Fruit fly (Drosophila melanogaster) whole organism, wandering third instar larva: ENCODE results near the gene out.

Experiments used
- CG9705 ChIP-seq: fragments of 200-800 bp; sonication (Bioruptor generic); optimal IDR thresholded peaks from 2 replicates; lab custom pipeline; 2018; ENCODE audit warnings: missing biosample characterization, mild to moderate bottlenecking, missing genetic modification characterization
- Dfd ChIP-seq: fragments of >200 bp; optimal IDR thresholded peaks from 2 replicates; lab custom pipeline; 2017; ENCODE audit warnings: missing biosample characterization, missing genetic modification characterization
- HLH106 ChIP-seq: fragments of 200-800 bp; optimal IDR thresholded peaks from 3 replicates; lab custom pipeline; 2019; ENCODE audit warnings: missing biosample characterization, mild to moderate bottlenecking, missing genetic modification characterization, moderate library complexity
- Hnf4 ChIP-seq: fragments of 200-800 bp; sonication (Bioruptor generic); optimal IDR thresholded peaks from 2 replicates; lab custom pipeline; 2016; ENCODE audit warnings: missing biosample characterization, mild to moderate bottlenecking, missing genetic modification characterization
- Hr83 ChIP-seq: fragments of 200-300 bp; sonication (Bioruptor generic); optimal IDR thresholded peaks from 2 replicates; lab custom pipeline; 2016; ENCODE audit warnings: missing biosample characterization, mild to moderate bottlenecking, missing genetic modification characterization, moderate library complexity; ENCODE audit not compliant: poor library complexity, severe bottlenecking
- N ChIP-seq: fragments of >200 bp; optimal IDR thresholded peaks from 2 replicates; lab custom pipeline; 2018; ENCODE audit warnings: missing biosample characterization, missing external identifiers, missing genetic modification characterization
- OdsH ChIP-seq: fragments of 200-800 bp; sonication (Bioruptor generic); optimal IDR thresholded peaks from 2 replicates; lab custom pipeline; 2016; ENCODE audit warnings: missing biosample characterization, mild to moderate bottlenecking, missing genetic modification characterization
- Rel ChIP-seq, 2 experiments: fragments of 200-800 bp; sonication (Bioruptor generic) in 1 of 2; optimal IDR thresholded peaks; 2 replicates in 1 of 2; 3 replicates in 1 of 2; lab custom pipeline; 2016 to 2019; ENCODE audit warnings: mild to moderate bottlenecking in 2 of 2, missing biosample characterization in 2 of 2, missing genetic modification characterization in 2 of 2, moderate library complexity in 1 of 2
- Sp1 ChIP-seq: fragments of 200-800 bp; sonication (Bioruptor generic); optimal IDR thresholded peaks from 3 replicates; lab custom pipeline; 2019; ENCODE audit warnings: missing biosample characterization, mild to moderate bottlenecking, missing genetic modification characterization, moderate library complexity
- br ChIP-seq: fragments of 200-800 bp; sonication (Bioruptor generic); optimal IDR thresholded peaks from 2 replicates; lab custom pipeline; 2016; ENCODE audit warnings: missing biosample characterization, missing genetic modification characterization
- brk ChIP-seq: fragments of 200-800 bp; sonication (Bioruptor generic); optimal IDR thresholded peaks from 2 replicates; lab custom pipeline; 2016; ENCODE audit warnings: missing biosample characterization, mild to moderate bottlenecking, missing genetic modification characterization
- dl ChIP-seq, 2 experiments: fragments of 175-275, 200-275 bp in 1 of 2; fragments of 200-275 bp in 1 of 2; sonication (Bioruptor generic); optimal IDR thresholded peaks; lab custom pipeline; 2018; ENCODE audit warnings: mild to moderate bottlenecking in 2 of 2, missing biosample characterization in 2 of 2, missing genetic modification characterization in 2 of 2, moderate library complexity in 2 of 2; ENCODE audit not compliant: partially characterized antibody in 2 of 2, insufficient read depth in 1 of 2
- dmrt93B ChIP-seq: fragments of 200-800 bp; sonication (Bioruptor generic); optimal IDR thresholded peaks from 2 replicates; lab custom pipeline; 2018; ENCODE audit warnings: missing biosample characterization, mild to moderate bottlenecking, missing genetic modification characterization
- dsf ChIP-seq: sonication (Bioruptor generic); optimal IDR thresholded peaks from 2 replicates; lab custom pipeline; 2016; ENCODE audit warnings: missing biosample characterization, missing genetic modification characterization, borderline replicate concordance
- ey ChIP-seq: fragments of 200-800 bp; sonication (Bioruptor generic); optimal IDR thresholded peaks from 2 replicates; lab custom pipeline; 2016; ENCODE audit warnings: missing biosample characterization, missing genetic modification characterization
- foxo ChIP-seq, 2 experiments: fragments of 200-800 bp; sonication (Bioruptor generic); optimal IDR thresholded peaks; 2 replicates in 1 of 2; 3 replicates in 1 of 2; lab custom pipeline; 2016 to 2017; ENCODE audit warnings: missing biosample characterization in 2 of 2, missing genetic modification characterization in 2 of 2
- fru ChIP-seq: fragments of 200-800 bp; sonication (Bioruptor generic); optimal IDR thresholded peaks from 3 replicates; lab custom pipeline; 2016; ENCODE audit warnings: missing biosample characterization, mild to moderate bottlenecking, missing genetic modification characterization
- h ChIP-seq: fragments of 200-800 bp; sonication (Bioruptor generic); optimal IDR thresholded peaks from 3 replicates; lab custom pipeline; 2016; ENCODE audit warnings: missing biosample characterization, mild to moderate bottlenecking, missing genetic modification characterization
- psq ChIP-seq: fragments of 200-800 bp; sonication (Bioruptor generic); optimal IDR thresholded peaks from 3 replicates; lab custom pipeline; 2017; ENCODE audit warnings: missing biosample characterization, mild to moderate bottlenecking, missing genetic modification characterization, moderate library complexity
- rgr ChIP-seq: fragments of 200-800 bp; sonication (Bioruptor generic); optimal IDR thresholded peaks from 3 replicates; lab custom pipeline; 2016; ENCODE audit warnings: missing biosample characterization, mild to moderate bottlenecking, missing genetic modification characterization
- sage ChIP-seq: fragments of 200-800 bp; sonication (Bioruptor generic); optimal IDR thresholded peaks from 2 replicates; lab custom pipeline; 2016; ENCODE audit warnings: missing biosample characterization, mild to moderate bottlenecking, missing genetic modification characterization
- tai ChIP-seq: sonication (Bioruptor generic); optimal IDR thresholded peaks from 2 replicates; lab custom pipeline; 2016; ENCODE audit warnings: missing biosample characterization, missing genetic modification characterization

out gene

DNA sequence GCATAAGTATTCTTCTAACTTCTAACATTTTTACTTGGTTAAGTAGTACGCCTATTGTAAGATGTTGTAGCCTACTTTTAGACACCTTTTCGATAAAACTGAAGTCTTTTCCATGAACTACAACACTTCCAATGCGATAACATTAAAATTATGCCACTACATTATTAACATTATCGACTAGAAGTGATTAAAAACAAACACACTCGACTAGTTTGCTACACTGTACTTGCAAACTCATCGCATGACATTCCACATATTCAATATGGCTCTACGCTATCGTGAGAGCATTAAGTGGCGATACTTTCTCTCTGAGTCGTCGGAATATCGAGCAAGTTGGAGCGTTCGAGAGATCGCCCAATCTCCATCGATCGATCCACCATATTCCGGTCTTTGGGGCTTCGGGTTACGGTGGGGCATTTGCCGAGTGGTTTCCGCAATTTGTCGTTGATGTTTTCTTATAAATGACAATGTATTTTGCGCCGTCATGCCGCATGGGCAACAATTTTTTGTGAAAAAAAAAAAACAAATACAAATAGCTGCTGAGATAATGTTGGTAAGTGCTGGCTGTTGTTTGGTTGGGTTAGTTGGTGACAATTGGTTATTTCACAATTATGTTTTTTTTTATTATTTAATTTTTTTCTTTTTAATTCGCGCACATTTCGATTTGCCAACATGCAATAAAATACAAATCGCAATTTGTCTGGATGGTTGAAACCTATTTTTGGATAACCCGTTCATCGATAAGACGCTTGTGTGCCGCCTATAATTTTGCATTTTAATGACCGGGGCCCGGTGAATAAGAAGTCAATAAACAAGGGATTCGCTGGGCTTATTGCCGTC is 6.3 kb downstream of the out start:
- TF ChIP-seq Rel (GFP tag; optimal IDR thresholded peaks at IDR 0.05; lab: Kevin White, UChicago) (no peak), Rel (tag; optimal IDR thresholded peaks at IDR 0.05; lab: Kevin White, UChicago) (peak; percentile 28), ey (GFP tag; lab: Kevin White, UChicago) (no peak)

DNA sequence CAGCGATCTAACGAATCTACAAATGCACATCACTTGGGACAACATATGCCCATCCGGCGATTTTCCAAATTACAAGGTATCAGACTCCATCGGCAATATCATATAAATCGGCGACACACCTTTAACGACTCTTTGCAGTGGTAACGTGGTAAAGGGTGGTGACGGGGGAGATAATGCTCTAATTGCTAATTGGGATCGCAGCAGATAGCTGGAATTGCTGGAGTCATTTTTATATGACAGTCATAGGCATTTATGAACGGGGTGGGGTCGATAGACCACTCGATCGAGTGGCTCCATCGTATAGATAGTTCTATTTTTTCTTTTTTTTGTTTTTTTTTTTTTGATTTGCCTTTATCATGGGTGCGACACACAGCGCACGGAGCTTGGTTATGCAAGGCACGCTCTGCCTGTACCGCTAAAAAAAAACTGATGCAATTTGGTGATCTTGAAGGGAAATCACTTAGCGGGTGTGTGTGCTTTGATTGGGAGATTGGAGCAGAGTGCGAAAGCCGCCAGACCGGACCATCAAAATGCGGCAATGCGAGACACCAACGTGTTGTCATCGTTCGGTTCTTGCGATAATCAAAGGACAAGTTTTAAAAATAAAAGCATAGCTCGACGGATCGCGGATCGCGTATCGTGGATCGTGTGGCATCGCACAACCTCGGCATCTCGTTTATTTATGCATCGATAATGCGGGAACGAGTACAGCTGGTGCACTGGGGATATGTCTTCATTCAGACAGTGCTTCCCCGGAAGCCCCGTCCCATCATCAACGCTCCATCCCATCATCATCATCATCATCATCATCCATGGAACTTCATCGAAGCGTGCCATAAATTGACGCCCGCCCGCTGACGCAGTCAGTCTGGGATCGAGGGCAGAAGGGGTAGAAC is 7.4 kb downstream of the out start:
- TF ChIP-seq Rel (GFP tag; optimal IDR thresholded peaks at IDR 0.05; lab: Kevin White, UChicago), result no peak
- TF ChIP-seq Rel (tag; optimal IDR thresholded peaks at IDR 0.05; lab: Kevin White, UChicago), result peak; percentile 44
- TF ChIP-seq HLH106 (tag; lab: Kevin White, UChicago), result no peak
- TF ChIP-seq tai, result no peak

DNA sequence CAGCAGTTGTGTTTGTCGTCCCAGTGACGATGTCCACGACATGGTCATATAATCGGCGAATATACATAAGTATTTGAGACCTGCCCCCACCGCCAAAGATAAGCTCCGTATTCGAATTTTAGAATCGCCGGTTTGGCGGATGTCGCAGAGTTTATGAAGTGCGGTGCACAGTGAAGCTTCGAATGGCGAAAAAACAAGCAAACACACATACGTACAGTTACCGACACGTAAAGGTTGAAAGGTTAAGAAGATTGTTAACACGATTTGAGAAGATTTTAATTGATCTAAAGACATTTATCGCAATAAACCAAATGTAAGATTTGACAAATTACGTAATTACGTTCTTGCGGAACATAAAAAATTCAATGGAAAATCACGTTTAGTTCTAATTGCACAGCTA is 12.3 kb downstream of the out start:
- TF ChIP-seq Hr83 (GFP tag; lab: Kevin White, UChicago), result no peak
- TF ChIP-seq ey (GFP tag; lab: Kevin White, UChicago), result peak; percentile 7
- TF ChIP-seq h (GFP tag; lab: Kevin White, UChicago), result peak; percentile 22
- TF ChIP-seq OdsH (GFP tag; lab: Kevin White, UChicago), result peak; percentile 19
- TF ChIP-seq dl (GFP tag; optimal IDR thresholded peaks at IDR 0.05; lab: Kevin White, UChicago; ENCODE audit: insufficient read depth in 1 of 2, partially characterized antibody in 2 of 2), result no peak
- TF ChIP-seq CG9705 (GFP tag; lab: Kevin White, UChicago), result no peak
- TF ChIP-seq rgr (GFP tag; lab: Kevin White, UChicago), result no peak

DNA sequence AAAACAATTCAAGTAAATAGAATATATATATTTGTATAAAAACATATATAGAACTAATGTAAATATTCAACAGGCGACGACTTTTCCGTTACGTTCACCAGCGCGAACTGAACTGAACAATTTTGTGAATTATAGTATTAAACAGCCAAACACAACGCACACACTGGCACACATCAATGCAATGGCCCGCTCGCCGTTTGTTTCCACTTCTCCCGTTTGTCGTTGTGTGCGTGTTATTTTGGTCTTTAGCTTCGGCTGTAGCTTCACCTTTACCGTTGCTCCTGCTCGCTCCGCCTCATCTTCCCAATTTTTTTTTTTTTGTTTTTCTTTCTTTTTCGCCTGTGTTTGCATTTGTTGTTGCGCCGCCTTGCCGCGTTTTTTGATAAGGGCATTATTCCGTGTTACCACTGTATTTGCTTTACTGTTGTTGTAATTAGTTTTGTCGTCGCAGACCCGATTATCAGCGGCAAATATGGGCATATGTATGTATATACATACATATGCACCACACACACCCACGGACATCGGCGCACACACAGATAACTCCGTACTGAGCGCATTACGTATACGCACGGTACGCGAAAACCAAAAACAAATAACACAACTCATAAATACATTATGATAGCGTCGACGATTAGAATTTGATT is 14.0 kb downstream of the out start, which contains the start of gene CG8051:
Gene CG8051, minus strand, starts transcription at position 116 of the 647 bp plus-strand sequence.
- peak; percentile 1 for TF ChIP-seq OdsH (GFP tag; lab: Kevin White, UChicago)
- TF ChIP-seq tai, result no peak
- TF ChIP-seq Dfd (GFP tag; lab: Kevin White, UChicago), result no peak
- peak; percentile 60 for TF ChIP-seq h (GFP tag; lab: Kevin White, UChicago)
- peak; percentile 45 for TF ChIP-seq Hnf4 (GFP tag; lab: Kevin White, UChicago)
- no peak for TF ChIP-seq Rel (GFP tag; optimal IDR thresholded peaks at IDR 0.05; lab: Kevin White, UChicago)
- peak; percentile 8 for TF ChIP-seq Rel (tag; optimal IDR thresholded peaks at IDR 0.05; lab: Kevin White, UChicago)
- no peak for TF ChIP-seq dl (GFP tag; optimal IDR thresholded peaks at IDR 0.05; lab: Kevin White, UChicago; ENCODE audit: insufficient read depth in 1 of 2, partially characterized antibody in 2 of 2)
- TF ChIP-seq Hr83 (GFP tag; lab: Kevin White, UChicago), result peak; percentile 37
- TF ChIP-seq N (GFP tag; lab: Kevin White, UChicago), result peak; percentile 39
- TF ChIP-seq rgr (GFP tag; lab: Kevin White, UChicago), result peak; percentile 44
- peak; percentile 40 for TF ChIP-seq fru (GFP tag; lab: Kevin White, UChicago)
- TF ChIP-seq brk, result no peak
- TF ChIP-seq br, result peak; percentile 7
- TF ChIP-seq Sp1 (GFP tag; lab: Kevin White, UChicago), result peak; percentile 25
- peak; percentile 41 for TF ChIP-seq psq (GFP tag; lab: Kevin White, UChicago)
- TF ChIP-seq foxo (GFP tag; optimal IDR thresholded peaks at IDR 0.05; lab: Kevin White, UChicago), result peak in 1 of 2 experiments; percentile 41
- TF ChIP-seq, all 38 proteins: peak for 12

DNA sequence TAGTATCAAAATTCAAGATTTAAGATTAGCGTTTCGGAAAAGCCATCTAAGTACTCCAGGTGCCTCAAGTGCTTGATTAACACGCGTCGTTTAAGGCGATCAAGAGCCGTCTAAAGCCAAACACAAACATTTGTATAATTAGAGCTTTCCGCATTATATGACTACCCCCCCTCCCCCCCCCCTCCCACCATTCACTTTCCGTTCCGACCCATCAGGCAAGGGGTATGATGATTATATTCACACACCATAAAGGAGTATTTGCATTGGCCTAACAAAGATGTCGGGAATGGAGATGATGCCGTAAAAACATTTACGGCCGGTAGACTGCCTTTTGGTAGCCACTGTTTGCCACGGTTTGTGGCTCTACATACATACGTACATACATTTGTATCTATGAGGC is 15.4 kb downstream of the out start:
- TF ChIP-seq sage (GFP tag; lab: Kevin White, UChicago) (no peak), dmrt93B (GFP tag; lab: Kevin White, UChicago) (no peak), dsf (GFP tag; lab: Kevin White, UChicago) (no peak), Rel (GFP tag; optimal IDR thresholded peaks at IDR 0.05; lab: Kevin White, UChicago) (no peak), Rel (tag; optimal IDR thresholded peaks at IDR 0.05; lab: Kevin White, UChicago) (no peak)
- TF ChIP-seq, all 38 proteins: peak for 0
